Worm (Caenorhabditis elegans): ENCODE results near the gene dre-1.

- TF ChIP-seq nhr-28 (tag; optimal IDR thresholded peaks at IDR 0.05) (no peak), R02D3.7 (tag; optimal IDR thresholded peaks at IDR 0.05) (no peak), aly-2 (tag; optimal IDR thresholded peaks at IDR 0.05) (no peak), pqm-1 (tag; optimal IDR thresholded peaks at IDR 0.05) (no peak), ceh-82 (tag; optimal IDR thresholded peaks at IDR 0.05) (no peak), ztf-11 (tag; optimal IDR thresholded peaks at IDR 0.05) (no peak)
These were observed 35.2 kb downstream of the dre-1 start, which contains the start of gene ubh-1 for ce11 chrV:6511121-6511520.
